Worm (Caenorhabditis elegans) whole organism, L1 larva: ENCODE data around the gene cids-1.

Source experiments
- alr-1 ChIP-seq: fragments of 200-800 bp; sonication (Bioruptor generic); optimal IDR thresholded peaks from 2 replicates; lab custom pipeline; 2018; ENCODE audit warnings: borderline replicate concordance, mild to moderate bottlenecking, missing genetic modification characterization, missing compliant biosample characterization
- ceh-88 ChIP-seq: fragments of 200-800 bp; sonication (Bioruptor generic); IDR thresholded peaks from 2 replicates; pipeline ENCODE4 v1.3.6; 2022; ENCODE audit warnings: missing genetic modification characterization, missing compliant biosample characterization
- dpl-1 ChIP-seq, 3 experiments: fragments of 150-350 bp in 2 of 3; sonication (generic microtip) in 1 of 3; optimal IDR thresholded peaks; 2 replicates each; lab custom pipeline; 2014 to 2017; ENCODE audit warnings: missing biosample characterization in 3 of 3, missing genetic modification characterization in 3 of 3, missing genetic modification reagents in 3 of 3
- dsc-1 ChIP-seq: sonication (generic microtip); optimal IDR thresholded peaks from 2 replicates; lab custom pipeline; 2016; ENCODE audit warnings: mild to moderate bottlenecking, missing genetic modification characterization, missing compliant biosample characterization
- fos-1 ChIP-seq: fragments of 150-350 bp; optimal IDR thresholded peaks from 2 replicates; lab custom pipeline; 2014; ENCODE audit warnings: missing biosample characterization, missing genetic modification characterization
- grh-1 ChIP-seq: fragments of 200-800 bp; sonication (Bioruptor generic); IDR thresholded peaks from 2 replicates; pipeline ENCODE4 v1.3.6; 2022; ENCODE audit warnings: missing genetic modification reagents, missing genetic modification characterization, missing compliant biosample characterization
- lin-15B ChIP-seq: fragments of 150-350 bp; sonication (generic microtip); optimal IDR thresholded peaks from 3 replicates; lab custom pipeline; 2014; ENCODE audit warnings: missing biosample characterization, missing genetic modification characterization
- nhr-11 ChIP-seq: fragments of 150-350 bp; optimal IDR thresholded peaks from 2 replicates; lab custom pipeline; 2014; ENCODE audit warnings: missing biosample characterization, missing genetic modification characterization
- nhr-28 ChIP-seq: fragments of 150-350 bp; optimal IDR thresholded peaks from 2 replicates; lab custom pipeline; 2014; ENCODE audit warnings: missing biosample characterization, missing genetic modification characterization
- nhr-77 ChIP-seq: fragments of 150-350 bp; optimal IDR thresholded peaks from 2 replicates; lab custom pipeline; 2014; ENCODE audit warnings: missing biosample characterization, missing genetic modification characterization
- sup-37 ChIP-seq: fragments of 200-800 bp; sonication (Bioruptor generic); optimal IDR thresholded peaks from 2 replicates; lab custom pipeline; 2018; ENCODE audit warnings: mild to moderate bottlenecking, missing genetic modification characterization, missing compliant biosample characterization
- xbp-1 ChIP-seq: sonication (generic microtip); optimal IDR thresholded peaks from 2 replicates; lab custom pipeline; 2016; ENCODE audit warnings: missing genetic modification characterization, missing compliant biosample characterization
- zag-1 ChIP-seq: fragments of 150-350 bp; optimal IDR thresholded peaks from 2 replicates; lab custom pipeline; 2014; ENCODE audit warnings: missing biosample characterization, missing genetic modification characterization
- ztf-4 ChIP-seq: fragments of 150-350 bp; optimal IDR thresholded peaks from 2 replicates; lab custom pipeline; 2014; ENCODE audit warnings: missing biosample characterization, missing genetic modification characterization

DNA sequence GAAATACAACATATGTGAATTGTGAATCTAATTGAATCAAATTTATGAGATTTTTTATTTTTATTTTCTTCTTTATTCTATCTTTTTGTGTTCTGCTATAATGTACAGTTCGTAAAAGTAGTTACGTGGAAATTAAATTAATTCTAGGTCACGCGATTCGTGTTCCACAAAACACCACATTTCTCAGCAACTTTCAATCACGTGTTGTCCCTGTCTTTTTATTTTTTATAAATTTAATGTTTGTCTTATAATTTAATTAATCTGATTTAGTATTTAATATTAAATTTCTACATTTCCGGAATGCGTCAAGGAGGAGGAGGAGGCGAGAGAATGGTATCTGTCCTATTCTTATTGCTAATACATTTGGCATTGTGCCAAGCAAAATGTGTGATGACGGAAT is 13.8 kb downstream of the cids-1 start, which contains the start of gene ncr-2:
- TF ChIP-seq nhr-77 (tag; lab: Kevin White, UChicago) (no peak), lin-15B (no peak), alr-1 (tag; lab: Kevin White, UChicago) (no peak), fos-1 (no peak), dsc-1 (no peak), nhr-28 (tag; lab: Kevin White, UChicago) (no peak), ztf-4 (tag; lab: Kevin White, UChicago) (no peak), xbp-1 (tag; lab: Kevin White, UChicago) (no peak), zag-1 (tag; lab: Kevin White, UChicago) (no peak), nhr-11 (tag; lab: Kevin White, UChicago) (no peak), ceh-88 (GFP tag; lab: Robert Waterston, UW) (no peak), sup-37 (no peak), dpl-1 (GFP tag; optimal IDR thresholded peaks at IDR 0.05; lab: Kevin White, UChicago) (no peak), grh-1 (GFP tag; lab: Robert Waterston, UW) (no peak)
